Fruit fly (Drosophila melanogaster) whole organism, embryonic: Measurements from ENCODE around the gene Act79B.

Experiments used
- Atf3 ChIP-seq: fragments of 200-800 bp; sonication (Bioruptor generic); optimal IDR thresholded peaks from 3 replicates; lab custom pipeline; 2016; ENCODE audit warnings: missing biosample characterization, missing genetic modification characterization
- Blimp-1 ChIP-seq: fragments of 200-800 bp; sonication (Bioruptor generic); optimal IDR thresholded peaks from 3 replicates; lab custom pipeline; 2018; ENCODE audit warnings: missing biosample characterization, missing genetic modification characterization, mild to moderate bottlenecking, moderate library complexity, missing genetic modification reagents
- CG1233 ChIP-seq: fragments of 200-800 bp; sonication (Bioruptor generic); optimal IDR thresholded peaks from 4 replicates; lab custom pipeline; 2018; ENCODE audit warnings: missing biosample characterization, mild to moderate bottlenecking, missing genetic modification characterization
- CG13894 ChIP-seq: fragments of 200-800 bp; sonication (Bioruptor generic); optimal IDR thresholded peaks from 3 replicates; lab custom pipeline; 2018; ENCODE audit warnings: missing biosample characterization, mild to moderate bottlenecking, missing genetic modification characterization, moderate library complexity
- CG14050 ChIP-seq: fragments of 200-800 bp; sonication (Bioruptor generic); IDR thresholded peaks from 3 replicates; pipeline ENCODE4 v1.3.6; 2022; ENCODE audit warnings: missing biosample characterization, missing genetic modification characterization
- CG15011 ChIP-seq: fragments of 200-800 bp; sonication (Bioruptor generic); optimal IDR thresholded peaks from 3 replicates; lab custom pipeline; 2018; ENCODE audit warnings: missing biosample characterization, mild to moderate bottlenecking, missing genetic modification characterization
- CG16815 ChIP-seq: fragments of 200-800 bp; sonication (Bioruptor generic); optimal IDR thresholded peaks from 3 replicates; lab custom pipeline; 2017; ENCODE audit warnings: missing biosample characterization, mild to moderate bottlenecking, missing genetic modification characterization
- CG16863 ChIP-seq: fragments of 200-800 bp; sonication (Bioruptor generic); optimal IDR thresholded peaks from 3 replicates; lab custom pipeline; 2016; ENCODE audit warnings: missing biosample characterization, missing genetic modification characterization
- CG17361 ChIP-seq: fragments of 200-800 bp; sonication (Bioruptor generic); IDR thresholded peaks from 3 replicates; pipeline ENCODE4 v1.3.6; 2022; ENCODE audit warnings: missing biosample characterization, missing genetic modification characterization
- CG17802 ChIP-seq: fragments of 200-800 bp; sonication (Bioruptor generic); optimal IDR thresholded peaks from 2 replicates; lab custom pipeline; 2018; ENCODE audit warnings: missing biosample characterization, mild to moderate bottlenecking, missing genetic modification characterization, moderate library complexity
- CG18262 ChIP-seq: fragments of 200-800 bp; optimal IDR thresholded peaks from 3 replicates; lab custom pipeline; 2019; ENCODE audit warnings: missing biosample characterization, mild to moderate bottlenecking, missing genetic modification characterization, moderate library complexity
- CG1832 ChIP-seq: fragments of 200-800 bp; sonication (Bioruptor generic); optimal IDR thresholded peaks from 2 replicates; lab custom pipeline; 2017; ENCODE audit warnings: missing biosample characterization, mild to moderate bottlenecking, missing genetic modification characterization, inconsistent platforms
- CG31224 ChIP-seq: fragments of 200-800 bp; sonication (Bioruptor generic); IDR thresholded peaks from 2 replicates; pipeline ENCODE4 v1.3.6; 2022; ENCODE audit warnings: missing biosample characterization, missing genetic modification characterization
- CG4854 ChIP-seq: fragments of 200-800 bp; sonication (Bioruptor generic); optimal IDR thresholded peaks from 2 replicates; lab custom pipeline; 2016; ENCODE audit warnings: missing biosample characterization, missing genetic modification characterization, inconsistent platforms
- CG6683 ChIP-seq: fragments of 200-800 bp; sonication (Bioruptor generic); optimal IDR thresholded peaks from 2 replicates; lab custom pipeline; 2017; ENCODE audit warnings: missing biosample characterization, mild to moderate bottlenecking, missing genetic modification characterization, missing genetic modification reagents
- CG6813 ChIP-seq: fragments of 200-800 bp; sonication (Bioruptor generic); optimal IDR thresholded peaks from 2 replicates; lab custom pipeline; 2017; ENCODE audit warnings: missing biosample characterization, missing genetic modification characterization, mild to moderate bottlenecking, moderate library complexity, missing genetic modification reagents
- CG7357 ChIP-seq: fragments of 200-800 bp; sonication (Bioruptor generic); IDR thresholded peaks from 3 replicates; pipeline ENCODE4 v1.3.6; 2022; ENCODE audit warnings: missing biosample characterization, missing genetic modification characterization
- CG7556 ChIP-seq: fragments of 200-800 bp; sonication (Bioruptor generic); optimal IDR thresholded peaks from 2 replicates; lab custom pipeline; 2017; ENCODE audit warnings: missing biosample characterization, mild to moderate bottlenecking, missing genetic modification characterization
- CG8478 ChIP-seq: fragments of >200 bp; optimal IDR thresholded peaks from 2 replicates; lab custom pipeline; 2018
- CTCF ChIP-seq: fragments of 200-800 bp; sonication (Bioruptor generic); optimal IDR thresholded peaks from 2 replicates; lab custom pipeline; 2017; ENCODE audit warnings: missing biosample characterization, mild to moderate bottlenecking, missing genetic modification characterization, moderate library complexity
- Dek ChIP-seq: fragments of 200-800 bp; sonication (Bioruptor generic); optimal IDR thresholded peaks from 3 replicates; lab custom pipeline; 2019; ENCODE audit warnings: missing biosample characterization, mild to moderate bottlenecking, missing genetic modification characterization, moderate library complexity
- H15 ChIP-seq: fragments of 200-800 bp; sonication (Bioruptor generic); IDR thresholded peaks from 3 replicates; pipeline ENCODE4 v1.3.6; 2022; ENCODE audit warnings: missing biosample characterization, missing genetic modification characterization
- HLH4C ChIP-seq: fragments of 200-800 bp; sonication (Bioruptor generic); IDR thresholded peaks from 3 replicates; pipeline ENCODE4 v1.3.6; 2022; ENCODE audit warnings: missing biosample characterization, missing genetic modification characterization; ENCODE audit not compliant: partially characterized antibody
- Kr ChIP-seq: fragments of 200-800 bp; sonication (Bioruptor generic); optimal IDR thresholded peaks from 2 replicates; lab custom pipeline; 2017; ENCODE audit warnings: missing biosample characterization, mild to moderate bottlenecking, missing genetic modification characterization
- Lhr ChIP-seq: fragments of 200-800 bp; sonication (Bioruptor generic); optimal IDR thresholded peaks from 3 replicates; lab custom pipeline; 2017; ENCODE audit warnings: mild to moderate bottlenecking, missing biosample characterization, missing genetic modification reagents, missing genetic modification characterization
- Max ChIP-seq: fragments of 200-800 bp; sonication (Bioruptor generic); optimal IDR thresholded peaks from 2 replicates; lab custom pipeline; 2016; ENCODE audit warnings: missing biosample characterization, mild to moderate bottlenecking, missing genetic modification characterization
- Med ChIP-seq: fragments of 200-800 bp; sonication (Bioruptor generic); peaks from one replicate; lab custom pipeline; 2016; ENCODE audit warnings: missing biosample characterization, missing genetic modification characterization, mild to moderate bottlenecking, inconsistent platforms, moderate library complexity
- Mrtf ChIP-seq: fragments of 200-800 bp; sonication (Bioruptor generic); IDR thresholded peaks from 3 replicates; pipeline ENCODE4 v1.3.6; 2022; ENCODE audit warnings: missing biosample characterization, missing genetic modification characterization
- Sin3A ChIP-seq: fragments of >200 bp; optimal IDR thresholded peaks from 2 replicates; lab custom pipeline; 2018
- Six4 ChIP-seq: fragments of 200-800 bp; sonication (Bioruptor generic); optimal IDR thresholded peaks from 2 replicates; lab custom pipeline; 2016; ENCODE audit warnings: missing biosample characterization, missing genetic modification characterization
- Sry-β ChIP-seq: fragments of 200-800 bp; sonication (Bioruptor generic); optimal IDR thresholded peaks from 2 replicates; lab custom pipeline; 2018; ENCODE audit warnings: missing biosample characterization, mild to moderate bottlenecking, missing genetic modification characterization, moderate library complexity
- Vsx1 ChIP-seq: fragments of 200-800 bp; sonication (Bioruptor generic); optimal IDR thresholded peaks from 2 replicates; lab custom pipeline; 2017; ENCODE audit warnings: missing biosample characterization, mild to moderate bottlenecking, missing genetic modification characterization, missing genetic modification reagents
- corto ChIP-seq: fragments of 200-800 bp; sonication (Bioruptor generic); optimal IDR thresholded peaks from 2 replicates; lab custom pipeline; 2016; ENCODE audit warnings: missing biosample characterization, mild to moderate bottlenecking, missing genetic modification characterization, moderate library complexity
- crol ChIP-seq: fragments of 200-800 bp; sonication (Bioruptor generic); IDR thresholded peaks from 2 replicates; pipeline ENCODE4 v1.3.6; 2022; ENCODE audit warnings: missing biosample characterization, missing genetic modification characterization
- hkb ChIP-seq, 2 experiments: fragments of 200-800 bp in 1 of 2; fragments of >200 bp in 1 of 2; sonication (Bioruptor generic) in 1 of 2; IDR thresholded peaks in 1 of 2; optimal IDR thresholded peaks in 1 of 2; 2 replicates each; pipeline versions ENCODE4 v1.3.6 to Lab custom; 2017 to 2022; ENCODE audit warnings: missing biosample characterization in 1 of 2, missing genetic modification characterization in 1 of 2
- klu ChIP-seq: fragments of 200-800 bp; sonication (Bioruptor generic); IDR thresholded peaks from 2 replicates; pipeline ENCODE4 v1.3.6; 2022; ENCODE audit warnings: missing biosample characterization, missing genetic modification characterization
- knrl ChIP-seq: fragments of 200-800 bp; sonication (Bioruptor generic); IDR thresholded peaks from 3 replicates; pipeline ENCODE4 v1.3.6; 2022; ENCODE audit warnings: missing biosample characterization, missing genetic modification characterization; ENCODE audit not compliant: partially characterized antibody
- lilli ChIP-seq: fragments of 200-800 bp; sonication (Bioruptor generic); optimal IDR thresholded peaks from 3 replicates; lab custom pipeline; 2016; ENCODE audit warnings: missing biosample characterization, missing genetic modification characterization
- nmo ChIP-seq: fragments of 200-800 bp; sonication (Bioruptor generic); optimal IDR thresholded peaks from 2 replicates; lab custom pipeline; 2018; ENCODE audit warnings: missing biosample characterization, mild to moderate bottlenecking, missing genetic modification characterization, moderate library complexity
- oc ChIP-seq: fragments of 200-800 bp; sonication (Bioruptor generic); optimal IDR thresholded peaks from 2 replicates; lab custom pipeline; 2018; ENCODE audit warnings: missing biosample characterization, mild to moderate bottlenecking, missing genetic modification characterization, moderate library complexity
- org-1 ChIP-seq: fragments of 200-800 bp; sonication (Bioruptor generic); optimal IDR thresholded peaks from 2 replicates; lab custom pipeline; 2017; ENCODE audit warnings: missing biosample characterization, missing genetic modification characterization
- prd ChIP-seq, 3 experiments: fragments of >200 bp in 2 of 3; fragments of 200-800 bp in 1 of 3; sonication (Bioruptor generic) in 1 of 3; optimal IDR thresholded peaks in 2 of 3; IDR thresholded peaks in 1 of 3; 2 replicates in 2 of 3; 3 replicates in 1 of 3; pipeline versions ENCODE4 v1.3.6 to Lab custom; 2017 to 2022; ENCODE audit warnings: missing biosample characterization in 1 of 3, missing genetic modification characterization in 1 of 3
- row ChIP-seq: fragments of 200-800 bp; sonication (Bioruptor generic); IDR thresholded peaks from 3 replicates; pipeline ENCODE4 v1.3.6; 2022; ENCODE audit warnings: missing biosample characterization, missing genetic modification characterization
- sc ChIP-seq, 3 experiments: fragments of >200 bp in 2 of 3; fragments of 200-800 bp in 1 of 3; sonication (Bioruptor generic) in 1 of 3; optimal IDR thresholded peaks; 2 replicates in 2 of 3; 3 replicates in 1 of 3; lab custom pipeline; 2017; ENCODE audit warnings: mild to moderate bottlenecking in 1 of 3, missing biosample characterization in 1 of 3, missing genetic modification characterization in 1 of 3, missing genetic modification reagents in 1 of 3
- sens ChIP-seq: fragments of 200-800 bp; sonication (Bioruptor generic); peaks from one replicate; lab custom pipeline; 2016; ENCODE audit warnings: missing biosample characterization, missing genetic modification characterization
- sob ChIP-seq: fragments of 200-800 bp; sonication (Bioruptor generic); IDR thresholded peaks from 2 replicates; pipeline ENCODE4 v1.3.6; 2022; ENCODE audit warnings: missing biosample characterization, missing genetic modification characterization
- ssp ChIP-seq: fragments of 200-800 bp; sonication (Bioruptor generic); IDR thresholded peaks from 2 replicates; pipeline ENCODE4 v1.3.6; 2022; ENCODE audit warnings: missing biosample characterization, missing genetic modification characterization
- zfh2 ChIP-seq: fragments of 200-800 bp; sonication (Bioruptor generic); optimal IDR thresholded peaks from 2 replicates; lab custom pipeline; 2016; ENCODE audit warnings: missing biosample characterization, missing genetic modification characterization

The Act79B gene

dm6 chr3L:21954474-21955321 lies 30.3 kb upstream of the Act79B start, which contains the start of gene CG7458 (continued):
- TF ChIP-seq Dek (tag; lab: Kevin White, UChicago), result peak; percentile 15
- TF ChIP-seq CG16863 (GFP tag; lab: Kevin White, UChicago), result peak; percentile 50
- TF ChIP-seq sob (GFP tag; lab: Robert Waterston, UW), result no peak
- peak; percentile 77 for TF ChIP-seq nmo
- TF ChIP-seq CTCF (GFP tag; lab: Kevin White, UChicago), result peak; percentile 23
- TF ChIP-seq H15 (GFP tag; lab: Robert Waterston, UW), result no peak
- no peak for TF ChIP-seq sc (optimal IDR thresholded peaks at IDR 0.05; lab: Kevin White, UChicago)
- TF ChIP-seq sc (GFP tag; optimal IDR thresholded peaks at IDR 0.05; lab: Kevin White, UChicago), result peak; percentile 16
- TF ChIP-seq Six4 (GFP tag; lab: Kevin White, UChicago), result peak; percentile 29
- TF ChIP-seq sens (GFP tag; lab: Kevin White, UChicago), result peak; percentile 92
- no peak for TF ChIP-seq crol (GFP tag; lab: Robert Waterston, UW)
- TF ChIP-seq CG14050 (GFP tag; lab: Robert Waterston, UW), result no peak
- no peak for TF ChIP-seq Lhr
- peak; percentile 22 for TF ChIP-seq Vsx1 (GFP tag; lab: Kevin White, UChicago)
- peak; percentile 27; the same call in 1 of the 3 replicates for TF ChIP-seq HLH4C (GFP tag; lab: Robert Waterston, UW)
- peak; percentile 42 for TF ChIP-seq CG4854 (GFP tag; lab: Kevin White, UChicago)
- no peak for TF ChIP-seq CG6683 (GFP tag; lab: Kevin White, UChicago)
- peak; percentile 45 for TF ChIP-seq CG16815 (GFP tag; lab: Kevin White, UChicago)
- TF ChIP-seq Kr (GFP tag; lab: Kevin White, UChicago), result no peak
- TF ChIP-seq Mrtf (GFP tag; lab: Robert Waterston, UW), result no peak
- peak; percentile 57 for TF ChIP-seq lilli (GFP tag; lab: Kevin White, UChicago)
- peak; percentile 15 for TF ChIP-seq zfh2
- no peak for TF ChIP-seq CG13894 (tag; lab: Kevin White, UChicago)
- no peak for TF ChIP-seq hkb (optimal IDR thresholded peaks at IDR 0.05; lab: Kevin White, UChicago)
- TF ChIP-seq hkb (GFP tag; IDR thresholded peaks at IDR 0.05; lab: Robert Waterston, UW), result peak; percentile 32; the same call in 1 of the 2 replicates
- no peak for TF ChIP-seq org-1 (GFP tag; lab: Kevin White, UChicago)
- TF ChIP-seq CG7556 (GFP tag; lab: Kevin White, UChicago), result peak; percentile 69
- no peak for TF ChIP-seq klu (GFP tag; lab: Robert Waterston, UW)
- peak; percentile 35 for TF ChIP-seq CG1233 (GFP tag; lab: Kevin White, UChicago)
- TF ChIP-seq Max, result peak; percentile 27
- TF ChIP-seq CG1832, result no peak
- no peak for TF ChIP-seq Sin3A (lab: Kevin White, UChicago)
- no peak for TF ChIP-seq oc (tag; lab: Kevin White, UChicago)
- TF ChIP-seq prd (optimal IDR thresholded peaks at IDR 0.05; lab: Kevin White, UChicago), result no peak
- peak; percentile 52; the same call in 2 of the 3 replicates for TF ChIP-seq prd (GFP tag; IDR thresholded peaks at IDR 0.05; lab: Robert Waterston, UW)
- peak; percentile 78 for TF ChIP-seq CG18262 (tag; lab: Kevin White, UChicago)
- TF ChIP-seq Sry-β (GFP tag; lab: Kevin White, UChicago), result no peak
- TF ChIP-seq CG17361 (GFP tag; lab: Robert Waterston, UW), result peak; percentile 82
- TF ChIP-seq CG8478, result no peak
- no peak for TF ChIP-seq CG6813 (GFP tag; lab: Kevin White, UChicago)
- 0 out of 3 replicates have a peak, but pooled peaks have one; percentile 28 for TF ChIP-seq CG7357 (GFP tag; lab: Robert Waterston, UW)
- no peak for TF ChIP-seq corto (GFP tag; lab: Kevin White, UChicago)
- no peak for TF ChIP-seq knrl (GFP tag; lab: Robert Waterston, UW)
- TF ChIP-seq CG31224 (GFP tag; lab: Robert Waterston, UW), result peak; percentile 50; the same call in 1 of the 2 replicates
- peak; percentile 83 for TF ChIP-seq row
- no peak for TF ChIP-seq Blimp-1
- peak; percentile 56 for TF ChIP-seq CG15011 (GFP tag; lab: Kevin White, UChicago)
- TF ChIP-seq Med (GFP tag; lab: Kevin White, UChicago), result peak; percentile 76
- no peak for TF ChIP-seq CG17802 (tag; lab: Kevin White, UChicago)
- TF ChIP-seq ssp (GFP tag; lab: Robert Waterston, UW), result peak; percentile 34; the same call in 1 of the 2 replicates
- peak; percentile 32 for TF ChIP-seq Atf3 (GFP tag; lab: Kevin White, UChicago)
